Worm (Caenorhabditis elegans) whole organism, L4/young adult: ENCODE results near the gene K02A6.3.

Source experiments
- W03F9.2 ChIP-seq: fragments of 150-350 bp; optimal IDR thresholded peaks from 2 replicates; lab custom pipeline; 2014; ENCODE audit warnings: missing biosample characterization, missing genetic modification characterization
- him-1 ChIP-seq: sonication (generic microtip); optimal IDR thresholded peaks from 2 replicates; lab custom pipeline; 2016; ENCODE audit warnings: missing genotype, missing genetic modification reagents, missing genetic modification characterization, missing compliant biosample characterization

- TF ChIP-seq him-1 (tag; lab: Kevin White, UChicago) (no peak), W03F9.2 (no peak)
Observed at ce11 chrX:8185037-8185436, 46.7 kb downstream of the K02A6.3 start, which contains the start of gene C17H11.5.
